Fruit fly (Drosophila melanogaster): ENCODE results near the gene CG7600.

The CG7600 gene

dm6 chr3L:11205608-11206336, 4.8 kb upstream of the CG7600 start, which contains the start of gene Plod (continued):
- peak; percentile 45 for TF ChIP-seq MTF-1 (GFP tag; optimal IDR thresholded peaks at IDR 0.05; ENCODE audit: borderline replicate concordance)
- TF ChIP-seq ara (GFP tag; IDR thresholded peaks at IDR 0.05): no peak
- TF ChIP-seq Eip74EF (GFP tag; optimal IDR thresholded peaks at IDR 0.05): peak; percentile 13 to 53
- peak; percentile 46; the same call in 1 of the 2 replicates for TF ChIP-seq ranshi (GFP tag; IDR thresholded peaks at IDR 0.05)
- TF ChIP-seq stc (GFP tag; IDR thresholded peaks at IDR 0.05): 0 out of 2 replicates have a peak, but pooled peaks have one; percentile 11
- peak; percentile 76; the same call in 2 of the 3 replicates for TF ChIP-seq ci (GFP tag; IDR thresholded peaks at IDR 0.05)
- no peak for TF ChIP-seq NK7.1 (GFP tag; optimal IDR thresholded peaks at IDR 0.05)
- peak; percentile 27 for TF ChIP-seq dmrt99B (tag; optimal IDR thresholded peaks at IDR 0.05)
- peak; percentile 16 for TF ChIP-seq CG10431 (GFP tag; optimal IDR thresholded peaks at IDR 0.05)
- TF ChIP-seq Hr3 (GFP tag; optimal IDR thresholded peaks at IDR 0.05): peak; percentile 25
- TF ChIP-seq amos (GFP tag; IDR thresholded peaks at IDR 0.05; ENCODE audit: partially characterized antibody): peak; percentile 48; the same call in 1 of the 2 replicates
- no peak for TF ChIP-seq CG17912 (GFP tag; optimal IDR thresholded peaks at IDR 0.05)
- TF ChIP-seq H2.0 (GFP tag; IDR thresholded peaks at IDR 0.05): no peak
- TF ChIP-seq ash1 (GFP tag; optimal IDR thresholded peaks at IDR 0.05): no peak
- no peak; the same call in 1 of the 2 replicates for TF ChIP-seq Dref (GFP tag; IDR thresholded peaks at IDR 0.05)
- TF ChIP-seq Ets97D (GFP tag; optimal IDR thresholded peaks at IDR 0.05): peak; percentile 70
- peak; percentile 81 for TF ChIP-seq Med (GFP tag)
- TF ChIP-seq Lim3 (GFP tag; IDR thresholded peaks at IDR 0.05): no peak
- TF ChIP-seq NFAT (GFP tag; IDR thresholded peaks at IDR 0.05): peak; percentile 21; the same call in 1 of the 2 replicates
- peak; percentile 26 for TF ChIP-seq gro (GFP tag; optimal IDR thresholded peaks at IDR 0.05)
- peak; percentile 73 for TF ChIP-seq MBD-R2 (GFP tag; IDR thresholded peaks at IDR 0.05)
- peak; percentile 75 for TF ChIP-seq CG12659 (GFP tag; optimal IDR thresholded peaks at IDR 0.05)
- TF ChIP-seq kah (GFP tag; optimal IDR thresholded peaks at IDR 0.05): no peak
- no peak for TF ChIP-seq CG6765 (GFP tag; optimal IDR thresholded peaks at IDR 0.05)
- no peak for TF ChIP-seq Ada2b (GFP tag; IDR thresholded peaks at IDR 0.05)
- TF ChIP-seq Sry-δ (GFP tag; optimal IDR thresholded peaks at IDR 0.05): peak; percentile 14
- no peak for TF ChIP-seq CG7372 (GFP tag; IDR thresholded peaks at IDR 0.05)
- TF ChIP-seq gcm (GFP tag; optimal IDR thresholded peaks at IDR 0.05): peak; percentile 13
- TF ChIP-seq p53 (GFP tag; optimal IDR thresholded peaks at IDR 0.05): no peak
- peak; percentile 67 for TF ChIP-seq D (optimal IDR thresholded peaks at IDR 0.05)
- TF ChIP-seq D (GFP tag; optimal IDR thresholded peaks at IDR 0.05): peak; percentile 1
- peak; percentile 45 for TF ChIP-seq CG2116 (GFP tag; optimal IDR thresholded peaks at IDR 0.05)
- TF ChIP-seq CG4282 (GFP tag; optimal IDR thresholded peaks at IDR 0.05): no peak
- TF ChIP-seq CG32532 (GFP tag; IDR thresholded peaks at IDR 0.05): peak; percentile 68; the same call in 1 of the 2 replicates
- TF ChIP-seq CG2199 (GFP tag; IDR thresholded peaks at IDR 0.05): peak; percentile 82; the same call in 1 of the 3 replicates
- no peak for TF ChIP-seq tio (GFP tag; optimal IDR thresholded peaks at IDR 0.05)
- TF ChIP-seq Scr (GFP tag; IDR thresholded peaks at IDR 0.05; ENCODE audit: partially characterized antibody): peak; percentile 37; the same call in 1 of the 2 replicates
- TF ChIP-seq BtbVII (GFP tag; optimal IDR thresholded peaks at IDR 0.05): peak; percentile 29
- TF ChIP-seq CG7928 (GFP tag; optimal IDR thresholded peaks at IDR 0.05): peak; percentile 9
- TF ChIP-seq wdn (GFP tag; IDR thresholded peaks at IDR 0.05): no peak
- TF ChIP-seq bsh (GFP tag; optimal IDR thresholded peaks at IDR 0.05): peak in 1 of 2 experiments; percentile 65
- TF ChIP-seq Blimp-1 (GFP tag; optimal IDR thresholded peaks at IDR 0.05): peak; percentile 34
- TF ChIP-seq CG11695 (GFP tag; IDR thresholded peaks at IDR 0.05): no peak
- peak; percentile 62 for TF ChIP-seq oc (tag; optimal IDR thresholded peaks at IDR 0.05)
- no peak for TF ChIP-seq eyg (GFP tag; optimal IDR thresholded peaks at IDR 0.05)
- TF ChIP-seq tin (GFP tag; optimal IDR thresholded peaks at IDR 0.05): peak; percentile 35
- peak; percentile 39 for TF ChIP-seq Ssrp (tag; optimal IDR thresholded peaks at IDR 0.05)
- TF ChIP-seq CG1832 (GFP tag; optimal IDR thresholded peaks at IDR 0.05): no peak
- 0 out of 3 replicates have a peak, but pooled peaks have one; percentile 14 for TF ChIP-seq CG34224 (GFP tag; IDR thresholded peaks at IDR 0.05; ENCODE audit: partially characterized antibody)
